Fruit fly (Drosophila melanogaster) whole organism, embryonic: ENCODE measurements around the gene Rh5.

Experiments used
- CG11398 ChIP-seq: fragments of 200-800 bp; sonication (Bioruptor generic); optimal IDR thresholded peaks from 2 replicates; lab custom pipeline; 2016; ENCODE audit warnings: missing biosample characterization, missing genetic modification characterization
- CG11504 ChIP-seq: fragments of 200-800 bp; sonication (Bioruptor generic); optimal IDR thresholded peaks from 3 replicates; lab custom pipeline; 2019; ENCODE audit warnings: missing biosample characterization, mild to moderate bottlenecking, missing genetic modification characterization, moderate library complexity
- CG15479 ChIP-seq: fragments of 200-800 bp; sonication (Bioruptor generic); optimal IDR thresholded peaks from 3 replicates; lab custom pipeline; 2019; ENCODE audit warnings: missing biosample characterization, mild to moderate bottlenecking, missing genetic modification characterization, moderate library complexity
- CG1792 ChIP-seq: fragments of 200-800 bp; sonication (Bioruptor generic); optimal IDR thresholded peaks from 2 replicates; lab custom pipeline; 2016; ENCODE audit warnings: missing biosample characterization, missing genetic modification characterization
- CG18476 ChIP-seq: fragments of 200-800 bp; sonication (Bioruptor generic); optimal IDR thresholded peaks from 2 replicates; lab custom pipeline; 2016; ENCODE audit warnings: missing biosample characterization, mild to moderate bottlenecking, missing genetic modification characterization
- CG18599 ChIP-seq: fragments of 200-800 bp; sonication (Bioruptor generic); optimal IDR thresholded peaks from 3 replicates; lab custom pipeline; 2017; ENCODE audit warnings: missing biosample characterization, missing genetic modification characterization, mild to moderate bottlenecking, moderate library complexity, missing genetic modification reagents
- CG2120 ChIP-seq: fragments of 200-800 bp; sonication (Bioruptor generic); optimal IDR thresholded peaks from 3 replicates; lab custom pipeline; 2016; ENCODE audit warnings: missing biosample characterization, missing genetic modification characterization
- CG30403 ChIP-seq: fragments of 200-800 bp; sonication (Bioruptor generic); optimal IDR thresholded peaks from 3 replicates; lab custom pipeline; 2016; ENCODE audit warnings: missing biosample characterization, missing genetic modification characterization
- CG3163 ChIP-seq: fragments of 200-800 bp; sonication (Bioruptor generic); optimal IDR thresholded peaks from 3 replicates; lab custom pipeline; 2016; ENCODE audit warnings: missing biosample characterization, missing genetic modification characterization
- CG3281 ChIP-seq: fragments of 200-800 bp; sonication (Bioruptor generic); optimal IDR thresholded peaks from 3 replicates; lab custom pipeline; 2017; ENCODE audit warnings: missing biosample characterization, mild to moderate bottlenecking, missing genetic modification characterization
- CG34422 ChIP-seq: fragments of 200-800 bp; sonication (Bioruptor generic); IDR thresholded peaks from 3 replicates; pipeline ENCODE4 v1.3.6; 2022; ENCODE audit warnings: missing biosample characterization, missing genetic modification characterization
- CG4730 ChIP-seq: fragments of 200-800 bp; sonication (Bioruptor generic); IDR thresholded peaks from 2 replicates; pipeline ENCODE4 v1.3.6; 2022; ENCODE audit warnings: missing biosample characterization, missing genetic modification characterization
- CG5245 ChIP-seq: fragments of 200-800 bp; sonication (Bioruptor generic); optimal IDR thresholded peaks from 3 replicates; lab custom pipeline; 2016; ENCODE audit warnings: missing biosample characterization, missing genetic modification characterization
- CG6654 ChIP-seq: fragments of 200-800 bp; sonication (Bioruptor generic); optimal IDR thresholded peaks from 2 replicates; lab custom pipeline; 2017; ENCODE audit warnings: missing biosample characterization, mild to moderate bottlenecking, missing genetic modification characterization
- CG6765 ChIP-seq: fragments of 200-800 bp; sonication (Bioruptor generic); optimal IDR thresholded peaks from 3 replicates; lab custom pipeline; 2017; ENCODE audit warnings: missing biosample characterization, mild to moderate bottlenecking, missing genetic modification characterization
- CG8924 ChIP-seq: fragments of 200-800 bp; optimal IDR thresholded peaks from 3 replicates; lab custom pipeline; 2019; ENCODE audit warnings: missing biosample characterization, mild to moderate bottlenecking, missing genetic modification characterization, moderate library complexity
- Chrac-16 ChIP-seq: fragments of 200-800 bp; sonication (Bioruptor generic); optimal IDR thresholded peaks from 3 replicates; lab custom pipeline; 2016; ENCODE audit warnings: missing biosample characterization, missing genetic modification characterization
- Eip74EF ChIP-seq, 2 experiments: fragments of 200-800 bp in 1 of 2; fragments of >200 bp in 1 of 2; sonication (Bioruptor generic) in 1 of 2; optimal IDR thresholded peaks; 2 replicates each; lab custom pipeline; 2017 to 2019; ENCODE audit warnings: missing biosample characterization in 2 of 2, missing genetic modification characterization in 2 of 2, mild to moderate bottlenecking in 1 of 2, moderate library complexity in 1 of 2
- Hey ChIP-seq: fragments of 200-800 bp; sonication (Bioruptor generic); optimal IDR thresholded peaks from 3 replicates; lab custom pipeline; 2018; ENCODE audit warnings: missing biosample characterization, mild to moderate bottlenecking, missing genetic modification characterization
- Mes4 ChIP-seq: fragments of 200-800 bp; sonication (Bioruptor generic); optimal IDR thresholded peaks from 2 replicates; lab custom pipeline; 2016; ENCODE audit warnings: missing biosample characterization, missing genetic modification characterization
- Myb ChIP-seq: fragments of 200-800 bp; sonication (Bioruptor generic); optimal IDR thresholded peaks from 2 replicates; lab custom pipeline; 2016; ENCODE audit warnings: missing biosample characterization, missing genetic modification characterization
- Scr ChIP-seq: fragments of 200-800 bp; sonication (Bioruptor generic); IDR thresholded peaks from 2 replicates; pipeline ENCODE4 v1.3.6; 2022; ENCODE audit warnings: missing biosample characterization, missing genetic modification characterization; ENCODE audit not compliant: partially characterized antibody
- Sox100B ChIP-seq: fragments of 200-800 bp; sonication (Bioruptor generic); optimal IDR thresholded peaks from 3 replicates; lab custom pipeline; 2018; ENCODE audit warnings: missing biosample characterization, mild to moderate bottlenecking, missing genetic modification characterization
- Spps ChIP-seq: fragments of 200-800 bp; sonication (Bioruptor generic); optimal IDR thresholded peaks from 2 replicates; lab custom pipeline; 2018; ENCODE audit warnings: missing biosample characterization, mild to moderate bottlenecking, missing genetic modification characterization
- Ssrp ChIP-seq: fragments of 200-800 bp; sonication (Bioruptor generic); optimal IDR thresholded peaks from 2 replicates; lab custom pipeline; 2018; ENCODE audit warnings: missing biosample characterization, mild to moderate bottlenecking, missing genetic modification characterization, moderate library complexity
- Stat92E ChIP-seq, 3 experiments: fragments of >200 bp in 2 of 3; fragments of 200-800 bp in 1 of 3; sonication (Bioruptor generic) in 1 of 3; optimal IDR thresholded peaks; 2 replicates each; lab custom pipeline; 2017 to 2019; ENCODE audit warnings: missing biosample characterization in 3 of 3, missing genetic modification characterization in 3 of 3, mild to moderate bottlenecking in 1 of 3, moderate library complexity in 1 of 3
- TFAM ChIP-seq: fragments of 200-800 bp; sonication (Bioruptor generic); optimal IDR thresholded peaks from 2 replicates; lab custom pipeline; 2017; ENCODE audit warnings: missing biosample characterization, missing genetic modification characterization, inconsistent platforms
- Vsx1 ChIP-seq: fragments of 200-800 bp; sonication (Bioruptor generic); optimal IDR thresholded peaks from 2 replicates; lab custom pipeline; 2017; ENCODE audit warnings: missing biosample characterization, mild to moderate bottlenecking, missing genetic modification characterization, missing genetic modification reagents
- ara ChIP-seq: fragments of 200-800 bp; sonication (Bioruptor generic); IDR thresholded peaks from 2 replicates; pipeline ENCODE4 v1.3.6; 2022; ENCODE audit warnings: missing biosample characterization, missing genetic modification characterization
- br ChIP-seq: fragments of >200 bp; optimal IDR thresholded peaks from 2 replicates; lab custom pipeline; 2017
- cas ChIP-seq: fragments of 200-800 bp; sonication (Bioruptor generic); IDR thresholded peaks from 2 replicates; pipeline ENCODE4 v1.3.6; 2022; ENCODE audit warnings: missing biosample characterization, missing genetic modification characterization
- chif ChIP-seq, 2 experiments: fragments of 200-800 bp; sonication (Bioruptor generic); optimal IDR thresholded peaks; 3 replicates each; lab custom pipeline; 2016; ENCODE audit warnings: missing biosample characterization in 2 of 2, missing genetic modification characterization in 2 of 2
- ci ChIP-seq: fragments of 200-800 bp; sonication (Bioruptor generic); IDR thresholded peaks from 3 replicates; pipeline ENCODE4 v1.3.6; 2022; ENCODE audit warnings: missing biosample characterization, missing genetic modification characterization
- da ChIP-seq: fragments of 200-800 bp; sonication (Bioruptor generic); optimal IDR thresholded peaks from 2 replicates; lab custom pipeline; 2016; ENCODE audit warnings: missing biosample characterization, missing genetic modification characterization
- esg ChIP-seq: fragments of 200-800 bp; sonication (Bioruptor generic); conservative IDR thresholded peaks from 2 replicates; pipeline ENCODE4 v1.3.6; 2022; ENCODE audit warnings: missing biosample characterization, missing genetic modification characterization
- eve ChIP-seq, 2 experiments: fragments of >200 bp; optimal IDR thresholded peaks; 2 replicates each; lab custom pipeline; 2017; ENCODE audit warnings: missing biosample characterization in 2 of 2, missing genetic modification characterization in 2 of 2
- gcm2 ChIP-seq: fragments of 200-800 bp; sonication (Bioruptor generic); optimal IDR thresholded peaks from 2 replicates; lab custom pipeline; 2016; ENCODE audit warnings: missing biosample characterization, missing genetic modification characterization
- gfzf ChIP-seq: fragments of 200-800 bp; sonication (Bioruptor generic); optimal IDR thresholded peaks from 2 replicates; lab custom pipeline; 2016; ENCODE audit warnings: missing biosample characterization, mild to moderate bottlenecking, missing genetic modification characterization, moderate library complexity
- grn ChIP-seq: fragments of 200-800 bp; sonication (Bioruptor generic); optimal IDR thresholded peaks from 3 replicates; lab custom pipeline; 2017; ENCODE audit warnings: missing biosample characterization, missing genetic modification characterization
- h ChIP-seq: fragments of >200 bp; optimal IDR thresholded peaks from 2 replicates; lab custom pipeline; 2017
- insv ChIP-seq, 2 experiments: fragments of 200-800 bp; sonication (Bioruptor generic); optimal IDR thresholded peaks; 3 replicates each; lab custom pipeline; 2016 to 2018; ENCODE audit warnings: missing biosample characterization in 2 of 2, missing genetic modification characterization in 2 of 2
- kay ChIP-seq: fragments of 200-800 bp; sonication (Bioruptor generic); optimal IDR thresholded peaks from 2 replicates; lab custom pipeline; 2016; ENCODE audit warnings: missing biosample characterization, missing genetic modification characterization
- mld ChIP-seq: fragments of 200-800 bp; sonication (Bioruptor generic); IDR thresholded peaks from 3 replicates; pipeline ENCODE4 v1.3.6; 2022; ENCODE audit warnings: missing biosample characterization, missing genetic modification characterization; ENCODE audit not compliant: partially characterized antibody
- psq ChIP-seq: fragments of 200-800 bp; sonication (Bioruptor generic); optimal IDR thresholded peaks from 2 replicates; lab custom pipeline; 2017; ENCODE audit warnings: missing biosample characterization, missing genetic modification characterization
- pzg ChIP-seq: fragments of 200-800 bp; sonication (Bioruptor generic); optimal IDR thresholded peaks from 3 replicates; lab custom pipeline; 2018; ENCODE audit warnings: missing biosample characterization, mild to moderate bottlenecking, missing genetic modification characterization, moderate library complexity
- slbo ChIP-seq: fragments of 200-800 bp; sonication (Bioruptor generic); IDR thresholded peaks from 2 replicates; pipeline ENCODE4 v1.3.6; 2022; ENCODE audit warnings: missing biosample characterization, missing genetic modification characterization
- tgo ChIP-seq: fragments of 200-800 bp; sonication (Bioruptor generic); IDR thresholded peaks from 3 replicates; pipeline ENCODE4 v1.3.6; 2022; ENCODE audit warnings: missing biosample characterization, missing genetic modification characterization
- trem ChIP-seq: fragments of 200-800 bp; optimal IDR thresholded peaks from 3 replicates; lab custom pipeline; 2019; ENCODE audit warnings: missing biosample characterization, mild to moderate bottlenecking, missing genetic modification characterization, moderate library complexity
- ttk ChIP-seq: fragments of 200-800 bp; sonication (Bioruptor generic); IDR thresholded peaks from 2 replicates; pipeline ENCODE4 v2.1.2; 2022; ENCODE audit warnings: missing biosample characterization, missing genetic modification characterization
- tup ChIP-seq: fragments of 200-800 bp; sonication (Bioruptor generic); optimal IDR thresholded peaks from 2 replicates; lab custom pipeline; 2016; ENCODE audit warnings: missing biosample characterization, mild to moderate bottlenecking, missing genetic modification characterization, moderate library complexity
- vfl ChIP-seq: fragments of 200-800 bp; sonication (Bioruptor generic); optimal IDR thresholded peaks from 2 replicates; lab custom pipeline; 2016; ENCODE audit warnings: missing biosample characterization, missing genetic modification characterization
- zen2 ChIP-seq: fragments of 200-800 bp; sonication (Bioruptor generic); IDR thresholded peaks from 3 replicates; pipeline ENCODE4 v1.3.6; 2022; ENCODE audit warnings: missing biosample characterization, missing genetic modification characterization; ENCODE audit not compliant: partially characterized antibody

Rh5 gene

DNA sequence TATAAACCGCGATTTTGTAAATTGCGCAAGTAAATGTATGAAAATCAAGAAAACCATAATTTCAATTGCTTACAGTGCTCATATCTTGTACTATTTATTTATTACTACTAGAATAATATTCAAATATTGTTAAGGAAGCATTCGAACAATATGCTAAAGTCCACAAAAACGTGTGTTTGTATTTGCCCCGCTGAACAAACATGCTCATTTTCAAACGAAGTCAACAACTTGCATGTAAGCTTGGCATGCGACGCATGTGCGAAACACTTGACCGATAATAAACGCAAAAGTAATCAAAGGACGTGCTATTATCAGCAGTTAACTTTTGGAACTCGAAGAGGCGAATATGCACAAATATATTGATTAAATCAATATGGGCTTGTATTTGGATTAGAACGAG lies 13.2 kb downstream of the Rh5 start (continued):
- TF ChIP-seq Mes4 (peak; percentile 17), CG6765 (GFP tag; lab: Kevin White, UChicago) (no peak), CG3281 (GFP tag; lab: Kevin White, UChicago) (peak; percentile 80), Myb (GFP tag; lab: Kevin White, UChicago) (no peak), CG8924 (peak; percentile 59), gcm2 (no peak), CG2120 (GFP tag; lab: Kevin White, UChicago) (peak; percentile 52), tup (GFP tag; lab: Kevin White, UChicago) (peak; percentile 70), slbo (0 out of 2 replicates have a peak, but pooled peaks have one; percentile 8), kay (GFP tag; lab: Kevin White, UChicago) (peak; percentile 35), grn (GFP tag; lab: Kevin White, UChicago) (peak; percentile 23), eve (GFP tag; optimal IDR thresholded peaks at IDR 0.05; lab: Kevin White, UChicago) (no peak), CG34422 (GFP tag; lab: Robert Waterston, UW) (no peak), mld (GFP tag; lab: Robert Waterston, UW) (no peak), Eip74EF (GFP tag; optimal IDR thresholded peaks at IDR 0.05; lab: Kevin White, UChicago) (peak in 1 of 2 experiments; percentile 79), cas (GFP tag; lab: Robert Waterston, UW) (no peak), ci (GFP tag; lab: Robert Waterston, UW) (peak; percentile 69; the same call in 1 of the 3 replicates), CG18599 (GFP tag; lab: Kevin White, UChicago) (peak; percentile 73), vfl (GFP tag; lab: Kevin White, UChicago) (no peak), Scr (GFP tag; lab: Robert Waterston, UW) (no peak), esg (GFP tag; lab: Robert Waterston, UW) (no peak), h (lab: Kevin White, UChicago) (no peak), Chrac-16 (GFP tag; lab: Kevin White, UChicago) (no peak), CG6654 (GFP tag; lab: Kevin White, UChicago) (no peak), CG1792 (GFP tag; lab: Kevin White, UChicago) (peak; percentile 20), chif (GFP tag; optimal IDR thresholded peaks at IDR 0.05; lab: Kevin White, UChicago) (peak; percentile 7 to 40), CG5245 (GFP tag; lab: Kevin White, UChicago) (no peak), zen2 (GFP tag; lab: Robert Waterston, UW) (no peak), Sox100B (GFP tag; lab: Kevin White, UChicago) (no peak), CG18476 (GFP tag; lab: Kevin White, UChicago) (peak; percentile 56), CG4730 (GFP tag; lab: Robert Waterston, UW) (no peak), trem (no peak), CG30403 (GFP tag; lab: Kevin White, UChicago) (no peak), TFAM (GFP tag; lab: Kevin White, UChicago) (no peak), Stat92E (GFP tag; optimal IDR thresholded peaks at IDR 0.05; lab: Kevin White, UChicago) (no peak), CG11504 (tag; lab: Kevin White, UChicago) (peak; percentile 46), CG3163 (GFP tag; lab: Kevin White, UChicago) (no peak), Hey (tag; lab: Kevin White, UChicago) (peak; percentile 67), insv (GFP tag; optimal IDR thresholded peaks at IDR 0.05; lab: Kevin White, UChicago) (peak in 1 of 2 experiments; percentile 53), da (GFP tag; lab: Kevin White, UChicago) (no peak), tgo (GFP tag; lab: Robert Waterston, UW) (no peak), psq (GFP tag; lab: Kevin White, UChicago) (peak; percentile 46), Spps (tag; lab: Kevin White, UChicago) (peak; percentile 23), CG15479 (GFP tag; lab: Kevin White, UChicago) (no peak), Vsx1 (peak; percentile 81), ttk (GFP tag; lab: Robert Waterston, UW) (no peak), pzg (GFP tag; lab: Kevin White, UChicago) (no peak), Ssrp (tag; lab: Kevin White, UChicago) (no peak), ara (GFP tag; lab: Robert Waterston, UW) (peak; percentile 19; the same call in 1 of the 2 replicates), CG11398 (GFP tag; lab: Kevin White, UChicago) (peak; percentile 54), gfzf (GFP tag; lab: Kevin White, UChicago) (no peak), br (lab: Kevin White, UChicago) (no peak)
